Worm (Caenorhabditis elegans) whole organism, mixed stage, embryonic: ENCODE measurements around the gene C54C6.4.

Experiments
- blmp-1 ChIP-seq: fragments of 150-350 bp; optimal IDR thresholded peaks from 2 replicates; lab custom pipeline; 2014; ENCODE audit warnings: missing biosample characterization, missing genetic modification characterization
- lsy-2 ChIP-seq: fragments of 150-350 bp; optimal IDR thresholded peaks from 2 replicates; lab custom pipeline; 2014; ENCODE audit warnings: missing biosample characterization, missing genetic modification characterization
- nhr-12 ChIP-seq: fragments of 150-350 bp; optimal IDR thresholded peaks from 2 replicates; lab custom pipeline; 2014; ENCODE audit warnings: missing biosample characterization, missing genetic modification characterization
- nhr-28 ChIP-seq: fragments of 150-350 bp; optimal IDR thresholded peaks from 2 replicates; lab custom pipeline; 2014; ENCODE audit warnings: missing biosample characterization, missing genetic modification characterization
- unc-39 ChIP-seq: fragments of 150-350 bp; optimal IDR thresholded peaks from 2 replicates; lab custom pipeline; 2014; ENCODE audit warnings: missing biosample characterization, missing genetic modification characterization

DNA sequence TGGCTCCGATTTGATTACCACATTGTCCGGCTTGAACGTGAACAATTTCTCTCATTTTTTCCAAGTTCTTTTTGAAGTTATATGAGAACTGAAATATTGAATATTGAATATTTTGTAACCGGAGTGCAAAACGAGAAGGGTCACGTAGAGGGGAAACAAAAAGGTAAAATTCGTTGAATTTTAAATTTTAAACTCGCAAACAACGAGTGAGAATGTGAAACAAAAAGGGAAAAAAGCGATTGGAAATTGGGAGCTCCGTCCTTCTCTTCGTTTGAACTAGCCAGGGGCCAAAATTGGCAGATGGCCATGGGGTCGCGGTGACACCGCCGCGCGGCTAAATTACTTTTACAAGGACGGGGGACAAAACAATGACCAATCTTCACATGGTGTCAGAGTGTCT, 11.9 kb upstream of the C54C6.4 start, which contains the start of gene ben-1:
- TF ChIP-seq nhr-28 (tag; lab: Kevin White, UChicago) (no peak), lsy-2 (tag; lab: Kevin White, UChicago) (no peak), blmp-1 (tag; lab: Kevin White, UChicago) (no peak), unc-39 (tag; lab: Kevin White, UChicago) (no peak), nhr-12 (tag; lab: Kevin White, UChicago) (no peak)
